Fruit fly (Drosophila melanogaster): Measurements from ENCODE around the gene Mvb12.

DNA sequence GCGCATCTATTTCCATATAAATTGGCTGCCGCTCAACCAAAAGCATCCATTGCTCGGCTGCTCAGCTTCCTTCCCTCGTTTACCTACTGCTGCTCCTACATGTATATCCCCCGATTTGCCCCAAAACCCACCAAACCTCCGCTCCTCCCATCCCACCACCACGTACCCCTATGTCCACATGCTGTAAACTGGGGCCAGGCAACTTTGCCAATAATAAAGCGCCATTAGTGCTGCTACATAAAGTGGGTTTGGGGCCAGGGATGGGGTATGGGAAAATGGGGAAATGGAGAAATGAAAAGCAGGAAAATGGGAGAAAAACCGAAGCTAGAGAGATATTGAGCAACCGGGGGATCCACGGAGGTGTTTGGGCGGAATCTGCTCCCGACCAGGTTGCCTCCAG, 48.2 kb upstream of the Mvb12 start:
- TF ChIP-seq Hr39 (GFP tag; optimal IDR thresholded peaks at IDR 0.05) (no peak), CG10669 (GFP tag; optimal IDR thresholded peaks at IDR 0.05) (no peak), dac (GFP tag; optimal IDR thresholded peaks at IDR 0.05) (no peak), Ets96B (tag; optimal IDR thresholded peaks at IDR 0.05) (no peak), cyc (GFP tag; optimal IDR thresholded peaks at IDR 0.05) (no peak)

Measured in whole organism, prepupa.